Fruit fly (Drosophila melanogaster): Measurements from ENCODE around the gene CG3552.

DNA sequence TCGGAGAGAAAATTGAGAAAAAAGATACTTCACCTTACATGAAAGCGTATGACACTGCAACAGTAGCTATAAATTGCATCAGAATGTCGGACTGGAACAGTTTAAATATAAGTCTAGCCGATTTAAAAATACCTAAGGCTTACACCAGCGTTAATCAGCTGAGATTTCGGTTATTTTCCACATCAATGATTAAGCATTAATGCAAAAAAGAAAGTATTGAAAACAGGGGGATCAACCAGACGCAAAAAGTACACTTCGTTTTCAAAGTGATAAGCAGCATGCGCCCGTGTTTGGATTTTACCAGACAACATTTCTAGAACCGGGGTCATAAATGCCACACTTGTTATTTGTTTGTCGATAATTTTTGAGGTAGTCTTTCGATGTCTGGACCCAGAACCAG, 34.0 kb upstream of the CG3552 start:
- TF ChIP-seq da (GFP tag; optimal IDR thresholded peaks at IDR 0.05) (no peak), NFAT (GFP tag; IDR thresholded peaks at IDR 0.05) (no peak)

Measured in whole organism, embryonic.